Fruit fly (Drosophila melanogaster) whole organism, embryonic: Measurements from ENCODE around the gene CG13690.
A peak's percentile ranks its signal among the peaks of the same experiment; 100 is the strongest.

Source experiments
- Abd-B ChIP-seq: fragments of 200-800 bp; sonication (Bioruptor generic); optimal IDR thresholded peaks from 2 replicates; lab custom pipeline; 2018; ENCODE audit warnings: missing biosample characterization, mild to moderate bottlenecking, missing genetic modification characterization, moderate library complexity
- CG10321 ChIP-seq: fragments of 200-800 bp; sonication (Bioruptor generic); IDR thresholded peaks from 2 replicates; pipeline ENCODE4 v1.3.6; 2022; ENCODE audit warnings: missing biosample characterization, missing genetic modification characterization
- CG11456 ChIP-seq: fragments of 200-800 bp; sonication (Bioruptor generic); IDR thresholded peaks from 3 replicates; pipeline ENCODE4 v1.3.6; 2022; ENCODE audit warnings: missing biosample characterization, missing genetic modification characterization
- CG12071 ChIP-seq: fragments of 200-800 bp; sonication (Bioruptor generic); optimal IDR thresholded peaks from 3 replicates; lab custom pipeline; 2018; ENCODE audit warnings: missing biosample characterization, mild to moderate bottlenecking, missing genetic modification characterization
- CG13123 ChIP-seq: fragments of 200-800 bp; sonication (Bioruptor generic); optimal IDR thresholded peaks from 2 replicates; lab custom pipeline; 2016; ENCODE audit warnings: missing biosample characterization, missing genetic modification characterization
- CG13894 ChIP-seq: fragments of 200-800 bp; sonication (Bioruptor generic); optimal IDR thresholded peaks from 3 replicates; lab custom pipeline; 2018; ENCODE audit warnings: missing biosample characterization, mild to moderate bottlenecking, missing genetic modification characterization, moderate library complexity
- CG1529 ChIP-seq: fragments of 200-800 bp; sonication (Bioruptor generic); optimal IDR thresholded peaks from 3 replicates; lab custom pipeline; 2018; ENCODE audit warnings: missing biosample characterization, missing genetic modification characterization
- CG16779 ChIP-seq: fragments of 200-800 bp; sonication (Bioruptor generic); IDR thresholded peaks from 2 replicates; pipeline ENCODE4 v1.3.6; 2022; ENCODE audit warnings: missing biosample characterization, missing genetic modification characterization
- CG2129 ChIP-seq: fragments of 200-800 bp; sonication (Bioruptor generic); IDR thresholded peaks from 2 replicates; pipeline ENCODE4 v1.3.6; 2022; ENCODE audit warnings: missing biosample characterization, missing genetic modification characterization; ENCODE audit not compliant: partially characterized antibody
- CG3281 ChIP-seq: fragments of 200-800 bp; sonication (Bioruptor generic); optimal IDR thresholded peaks from 3 replicates; lab custom pipeline; 2017; ENCODE audit warnings: missing biosample characterization, mild to moderate bottlenecking, missing genetic modification characterization
- CG33213 ChIP-seq: fragments of 200-800 bp; sonication (Bioruptor generic); optimal IDR thresholded peaks from 3 replicates; lab custom pipeline; 2016; ENCODE audit warnings: missing biosample characterization, missing genetic modification characterization
- CG6254 ChIP-seq: fragments of 200-800 bp; sonication (Bioruptor generic); optimal IDR thresholded peaks from 3 replicates; lab custom pipeline; 2017; ENCODE audit warnings: mild to moderate bottlenecking, missing biosample characterization, missing genetic modification reagents, missing genetic modification characterization
- CG8765 ChIP-seq: fragments of 200-800 bp; sonication (Bioruptor generic); IDR thresholded peaks from 2 replicates; pipeline ENCODE4 v1.3.6; 2022; ENCODE audit warnings: missing biosample characterization, missing genetic modification characterization
- CG9876 ChIP-seq: fragments of 200-800 bp; sonication (Bioruptor generic); optimal IDR thresholded peaks from 2 replicates; lab custom pipeline; 2016; ENCODE audit warnings: missing biosample characterization, missing genetic modification characterization
- ERR ChIP-seq: fragments of 200-800 bp; sonication (Bioruptor generic); optimal IDR thresholded peaks from 2 replicates; lab custom pipeline; 2016; ENCODE audit warnings: missing biosample characterization, missing genetic modification characterization
- Eip74EF ChIP-seq, 2 experiments: fragments of 200-800 bp in 1 of 2; fragments of >200 bp in 1 of 2; sonication (Bioruptor generic) in 1 of 2; optimal IDR thresholded peaks; 2 replicates each; lab custom pipeline; 2017 to 2019; ENCODE audit warnings: missing biosample characterization in 2 of 2, missing genetic modification characterization in 2 of 2, mild to moderate bottlenecking in 1 of 2, moderate library complexity in 1 of 2
- Ets65A ChIP-seq: fragments of 200-800 bp; sonication (Bioruptor generic); peaks from one replicate; lab custom pipeline; 2016; ENCODE audit warnings: missing biosample characterization, missing genetic modification characterization
- HmgZ ChIP-seq: fragments of 200-800 bp; sonication (Bioruptor generic); optimal IDR thresholded peaks from 2 replicates; lab custom pipeline; 2018; ENCODE audit warnings: missing biosample characterization, mild to moderate bottlenecking, missing genetic modification characterization
- Kr ChIP-seq: fragments of 200-800 bp; sonication (Bioruptor generic); optimal IDR thresholded peaks from 2 replicates; lab custom pipeline; 2017; ENCODE audit warnings: missing biosample characterization, mild to moderate bottlenecking, missing genetic modification characterization
- Mad ChIP-seq: fragments of 200-800 bp; sonication (Bioruptor generic); optimal IDR thresholded peaks from 2 replicates; lab custom pipeline; 2016; ENCODE audit warnings: missing biosample characterization, missing genetic modification characterization
- Optix ChIP-seq: fragments of 200-800 bp; sonication (Bioruptor generic); IDR thresholded peaks from 3 replicates; pipeline ENCODE4 v1.3.6; 2022; ENCODE audit warnings: missing biosample characterization, missing genetic modification characterization
- Sox100B ChIP-seq: fragments of 200-800 bp; sonication (Bioruptor generic); optimal IDR thresholded peaks from 3 replicates; lab custom pipeline; 2018; ENCODE audit warnings: missing biosample characterization, mild to moderate bottlenecking, missing genetic modification characterization
- Sry-β ChIP-seq: fragments of 200-800 bp; sonication (Bioruptor generic); optimal IDR thresholded peaks from 2 replicates; lab custom pipeline; 2018; ENCODE audit warnings: missing biosample characterization, mild to moderate bottlenecking, missing genetic modification characterization, moderate library complexity
- ac ChIP-seq: fragments of 200-800 bp; sonication (Bioruptor generic); optimal IDR thresholded peaks from 3 replicates; lab custom pipeline; 2017; ENCODE audit warnings: missing biosample characterization, mild to moderate bottlenecking, missing genetic modification characterization
- chn ChIP-seq: fragments of 200-800 bp; sonication (Bioruptor generic); optimal IDR thresholded peaks from 2 replicates; lab custom pipeline; 2016; ENCODE audit warnings: missing biosample characterization, missing genetic modification characterization
- dysf ChIP-seq: fragments of 200-800 bp; sonication (Bioruptor generic); IDR thresholded peaks from 3 replicates; pipeline ENCODE4 v1.3.6; 2022; ENCODE audit warnings: missing biosample characterization, missing genetic modification characterization
- gsb-n ChIP-seq: fragments of 200-800 bp; sonication (Bioruptor generic); optimal IDR thresholded peaks from 3 replicates; lab custom pipeline; 2018; ENCODE audit warnings: missing biosample characterization, mild to moderate bottlenecking, missing genetic modification characterization
- ham ChIP-seq: fragments of 200-800 bp; sonication (Bioruptor generic); IDR thresholded peaks from 2 replicates; pipeline ENCODE4 v1.3.6; 2022; ENCODE audit warnings: missing biosample characterization, missing genetic modification characterization
- hbn ChIP-seq: fragments of 200-800 bp; sonication (Bioruptor generic); IDR thresholded peaks from 2 replicates; pipeline ENCODE4 v1.3.6; 2022; ENCODE audit warnings: missing biosample characterization, missing genetic modification characterization; ENCODE audit not compliant: partially characterized antibody
- her ChIP-seq: fragments of 200-800 bp; sonication (Bioruptor generic); optimal IDR thresholded peaks from 2 replicates; lab custom pipeline; 2016; ENCODE audit warnings: missing biosample characterization, missing genetic modification characterization
- kah ChIP-seq: fragments of 200-800 bp; sonication (Bioruptor generic); optimal IDR thresholded peaks from 2 replicates; lab custom pipeline; 2018; ENCODE audit warnings: missing biosample characterization, mild to moderate bottlenecking, missing genetic modification characterization
- knrl ChIP-seq: fragments of 200-800 bp; sonication (Bioruptor generic); IDR thresholded peaks from 3 replicates; pipeline ENCODE4 v1.3.6; 2022; ENCODE audit warnings: missing biosample characterization, missing genetic modification characterization; ENCODE audit not compliant: partially characterized antibody
- lmd ChIP-seq: fragments of 200-800 bp; sonication (Bioruptor generic); IDR thresholded peaks from 2 replicates; pipeline ENCODE4 v1.3.6; 2022; ENCODE audit warnings: missing biosample characterization, missing genetic modification characterization
- lola ChIP-seq, 3 experiments: fragments of >200 bp in 2 of 3; fragments of 200-800 bp in 1 of 3; sonication (Bioruptor generic) in 1 of 3; optimal IDR thresholded peaks; 2 replicates each; lab custom pipeline; 2017 to 2019; ENCODE audit warnings: missing biosample characterization in 3 of 3, missing genetic modification characterization in 3 of 3, mild to moderate bottlenecking in 1 of 3, moderate library complexity in 1 of 3
- nau ChIP-seq: fragments of 200-800 bp; sonication (Bioruptor generic); optimal IDR thresholded peaks from 3 replicates; lab custom pipeline; 2017; ENCODE audit warnings: missing biosample characterization, mild to moderate bottlenecking, missing genetic modification characterization, missing genetic modification reagents
- nerfin-1 ChIP-seq: fragments of 200-800 bp; sonication (Bioruptor generic); optimal IDR thresholded peaks from 3 replicates; lab custom pipeline; 2019; ENCODE audit warnings: missing biosample characterization, mild to moderate bottlenecking, missing genetic modification characterization, moderate library complexity
- oc ChIP-seq: fragments of 200-800 bp; sonication (Bioruptor generic); optimal IDR thresholded peaks from 2 replicates; lab custom pipeline; 2018; ENCODE audit warnings: missing biosample characterization, mild to moderate bottlenecking, missing genetic modification characterization, moderate library complexity
- pfk ChIP-seq: fragments of 200-800 bp; sonication (Bioruptor generic); optimal IDR thresholded peaks from 2 replicates; lab custom pipeline; 2018; ENCODE audit warnings: missing biosample characterization, mild to moderate bottlenecking, missing genetic modification characterization, moderate library complexity
- pho ChIP-seq: fragments of 200-800 bp; sonication (Bioruptor generic); optimal IDR thresholded peaks from 2 replicates; lab custom pipeline; 2016; ENCODE audit warnings: missing biosample characterization, missing genetic modification characterization
- psq ChIP-seq: fragments of 200-800 bp; sonication (Bioruptor generic); optimal IDR thresholded peaks from 2 replicates; lab custom pipeline; 2017; ENCODE audit warnings: missing biosample characterization, missing genetic modification characterization
- repo ChIP-seq: fragments of 200-800 bp; sonication (Bioruptor generic); optimal IDR thresholded peaks from 2 replicates; lab custom pipeline; 2016; ENCODE audit warnings: missing biosample characterization, missing genetic modification characterization
- ro ChIP-seq: fragments of 200-800 bp; sonication (Bioruptor generic); IDR thresholded peaks from 2 replicates; pipeline ENCODE4 v1.3.6; 2022; ENCODE audit warnings: missing biosample characterization, missing genetic modification characterization
- scrt ChIP-seq: fragments of 200-800 bp; sonication (Bioruptor generic); optimal IDR thresholded peaks from 2 replicates; lab custom pipeline; 2018; ENCODE audit warnings: missing biosample characterization, mild to moderate bottlenecking, missing genetic modification characterization, moderate library complexity
- sd ChIP-seq: fragments of 200-800 bp; sonication (Bioruptor generic); optimal IDR thresholded peaks from 3 replicates; lab custom pipeline; 2018; ENCODE audit warnings: missing biosample characterization, mild to moderate bottlenecking, missing genetic modification characterization, moderate library complexity
- sens ChIP-seq: fragments of 200-800 bp; sonication (Bioruptor generic); peaks from one replicate; lab custom pipeline; 2016; ENCODE audit warnings: missing biosample characterization, missing genetic modification characterization
- ssp ChIP-seq: fragments of 200-800 bp; sonication (Bioruptor generic); IDR thresholded peaks from 2 replicates; pipeline ENCODE4 v1.3.6; 2022; ENCODE audit warnings: missing biosample characterization, missing genetic modification characterization
- trem ChIP-seq: fragments of 200-800 bp; optimal IDR thresholded peaks from 3 replicates; lab custom pipeline; 2019; ENCODE audit warnings: missing biosample characterization, mild to moderate bottlenecking, missing genetic modification characterization, moderate library complexity
- vfl ChIP-seq: fragments of 200-800 bp; sonication (Bioruptor generic); optimal IDR thresholded peaks from 2 replicates; lab custom pipeline; 2016; ENCODE audit warnings: missing biosample characterization, missing genetic modification characterization
- wdn ChIP-seq: fragments of 200-800 bp; sonication (Bioruptor generic); IDR thresholded peaks from 2 replicates; pipeline ENCODE4 v1.3.6; 2022; ENCODE audit warnings: missing biosample characterization, missing genetic modification characterization
- zen ChIP-seq: fragments of 200-800 bp; sonication (Bioruptor generic); optimal IDR thresholded peaks from 3 replicates; lab custom pipeline; 2018; ENCODE audit warnings: missing biosample characterization, mild to moderate bottlenecking, missing genetic modification characterization, moderate library complexity

The CG13690 gene

dm6 chr2L:468745-469358 lies 49.4 kb upstream of the CG13690 start (continued):
- TF ChIP-seq HmgZ (tag; lab: Kevin White, UChicago) (peak; percentile 50), psq (peak; percentile 54), Sox100B (GFP tag; lab: Kevin White, UChicago) (peak; percentile 72), CG12071 (peak; percentile 75), knrl (GFP tag; lab: Robert Waterston, UW) (no peak), lola (GFP tag; optimal IDR thresholded peaks at IDR 0.05; lab: Kevin White, UChicago) (no peak), pfk (GFP tag; lab: Kevin White, UChicago) (no peak), CG13123 (GFP tag; lab: Kevin White, UChicago) (peak; percentile 55), CG2129 (GFP tag; lab: Robert Waterston, UW) (no peak), CG6254 (peak; percentile 85), Kr (no peak), dysf (GFP tag; lab: Robert Waterston, UW) (peak; percentile 82), her (GFP tag; lab: Kevin White, UChicago) (peak; percentile 69), CG1529 (peak; percentile 80), pho (GFP tag; lab: Kevin White, UChicago) (peak; percentile 73), gsb-n (tag; lab: Kevin White, UChicago) (peak; percentile 60), repo (peak; percentile 51), ro (GFP tag; lab: Robert Waterston, UW) (peak; percentile 33; the same call in 1 of the 2 replicates), Sry-β (GFP tag; lab: Kevin White, UChicago) (no peak), CG33213 (GFP tag; lab: Kevin White, UChicago) (peak; percentile 52), oc (peak; percentile 81), nau (no peak), CG11456 (peak; percentile 64; the same call in 2 of the 3 replicates)
- TF ChIP-seq, all 482 proteins: peak for 356

- TF ChIP-seq ssp (GFP tag; lab: Robert Waterston, UW) (no peak), sd (tag; lab: Kevin White, UChicago) (peak; percentile 65), CG10321 (GFP tag; lab: Robert Waterston, UW) (no peak), sens (GFP tag; lab: Kevin White, UChicago) (peak; percentile 13), nerfin-1 (tag; lab: Kevin White, UChicago) (peak; percentile 32), Eip74EF (GFP tag; optimal IDR thresholded peaks at IDR 0.05; lab: Kevin White, UChicago) (no peak), kah (peak; percentile 23), scrt (GFP tag; lab: Kevin White, UChicago) (peak; percentile 79), ham (GFP tag; lab: Robert Waterston, UW) (no peak), Ets65A (GFP tag; lab: Kevin White, UChicago) (no peak), CG16779 (GFP tag; lab: Robert Waterston, UW) (0 out of 2 replicates have a peak, but pooled peaks have one; percentile 40), CG8765 (GFP tag; lab: Robert Waterston, UW) (no peak), Optix (GFP tag; lab: Robert Waterston, UW) (0 out of 3 replicates have a peak, but pooled peaks have one; percentile 16), Sox100B (GFP tag; lab: Kevin White, UChicago) (no peak), ac (GFP tag; lab: Kevin White, UChicago) (no peak), ERR (no peak), vfl (GFP tag; lab: Kevin White, UChicago) (no peak), CG9876 (GFP tag; lab: Kevin White, UChicago) (no peak), CG13894 (tag; lab: Kevin White, UChicago) (peak; percentile 3), wdn (GFP tag; lab: Robert Waterston, UW) (no peak), trem (no peak), zen (tag; lab: Kevin White, UChicago) (no peak), gsb-n (tag; lab: Kevin White, UChicago) (no peak), HmgZ (tag; lab: Kevin White, UChicago) (no peak), Abd-B (no peak), CG3281 (GFP tag; lab: Kevin White, UChicago) (no peak), chn (GFP tag; lab: Kevin White, UChicago) (no peak), lmd (GFP tag; lab: Robert Waterston, UW) (no peak), Mad (GFP tag; lab: Kevin White, UChicago) (no peak), hbn (GFP tag; lab: Robert Waterston, UW) (no peak)
Measured at dm6 chr2L:467683-468082, 48.2 kb upstream of the CG13690 start.
